Worm (Caenorhabditis elegans): ENCODE data around the gene T16G1.4.

Gene T16G1.4

DNA sequence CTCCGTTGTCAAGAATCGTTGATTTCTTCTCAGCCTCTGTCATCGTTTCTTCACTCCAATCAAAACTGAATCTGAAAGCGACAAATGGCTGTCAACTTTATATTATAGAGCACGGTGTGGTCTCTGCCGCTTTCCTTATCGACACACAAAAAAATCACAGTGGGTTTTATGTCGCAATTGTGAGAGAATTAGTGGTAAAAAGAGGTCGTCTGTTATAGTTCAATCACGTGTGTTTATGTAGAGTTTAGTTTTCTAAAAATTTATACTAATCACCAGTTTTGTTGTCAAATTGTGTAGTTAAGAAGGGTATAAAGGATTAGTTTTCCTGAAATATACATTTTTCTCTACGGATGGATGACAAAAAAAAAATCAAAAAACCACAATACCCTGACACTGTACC lies 6.7 kb downstream of the T16G1.4 start, which contains the start of gene T16G1.7:
TSS of gene T16G1.7 (minus strand) at position 137 of the 400 bp plus-strand sequence.
- TF ChIP-seq unc-86 (tag; optimal IDR thresholded peaks at IDR 0.05) (no peak), elt-4 (tag; optimal IDR thresholded peaks at IDR 0.05) (no peak)

DNA sequence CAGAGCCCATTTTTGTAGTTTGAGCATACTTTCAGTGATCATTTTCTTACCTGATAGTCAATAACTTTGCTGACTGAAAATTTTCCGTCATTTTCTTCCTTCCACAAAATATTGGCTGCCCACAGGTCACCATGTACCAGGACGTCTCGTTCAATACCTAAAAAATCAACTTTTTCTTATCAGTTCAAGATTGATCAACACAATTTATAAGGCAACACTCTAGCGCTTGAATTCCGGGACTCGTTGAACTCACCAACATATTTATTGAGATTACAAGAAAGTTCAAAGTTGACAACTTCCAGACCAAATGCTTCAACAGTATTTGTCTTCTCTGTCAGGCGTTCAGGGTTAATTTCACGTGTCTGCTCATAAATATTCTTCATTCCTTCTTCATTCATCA lies 8.0 kb downstream of the T16G1.4 start:
- no peak for TF ChIP-seq syd-9 (tag; optimal IDR thresholded peaks at IDR 0.05)
- TF ChIP-seq gmeb-2 (tag; optimal IDR thresholded peaks at IDR 0.05) = no peak
- TF ChIP-seq ttx-3 (tag; optimal IDR thresholded peaks at IDR 0.05) = no peak
- no peak for TF ChIP-seq unc-42 (tag; optimal IDR thresholded peaks at IDR 0.05)
- no peak for TF ChIP-seq ceh-45 (GFP tag; IDR thresholded peaks at IDR 0.05)
- TF ChIP-seq ceh-34 (tag; optimal IDR thresholded peaks at IDR 0.05) = no peak
- TF ChIP-seq ceh-2 (tag; optimal IDR thresholded peaks at IDR 0.05) = no peak
- no peak for TF ChIP-seq fkh-6 (tag; optimal IDR thresholded peaks at IDR 0.05)
- no peak for TF ChIP-seq ceh-19 (GFP tag; optimal IDR thresholded peaks at IDR 0.05)
- no peak for TF ChIP-seq odd-2 (tag; optimal IDR thresholded peaks at IDR 0.05)

DNA sequence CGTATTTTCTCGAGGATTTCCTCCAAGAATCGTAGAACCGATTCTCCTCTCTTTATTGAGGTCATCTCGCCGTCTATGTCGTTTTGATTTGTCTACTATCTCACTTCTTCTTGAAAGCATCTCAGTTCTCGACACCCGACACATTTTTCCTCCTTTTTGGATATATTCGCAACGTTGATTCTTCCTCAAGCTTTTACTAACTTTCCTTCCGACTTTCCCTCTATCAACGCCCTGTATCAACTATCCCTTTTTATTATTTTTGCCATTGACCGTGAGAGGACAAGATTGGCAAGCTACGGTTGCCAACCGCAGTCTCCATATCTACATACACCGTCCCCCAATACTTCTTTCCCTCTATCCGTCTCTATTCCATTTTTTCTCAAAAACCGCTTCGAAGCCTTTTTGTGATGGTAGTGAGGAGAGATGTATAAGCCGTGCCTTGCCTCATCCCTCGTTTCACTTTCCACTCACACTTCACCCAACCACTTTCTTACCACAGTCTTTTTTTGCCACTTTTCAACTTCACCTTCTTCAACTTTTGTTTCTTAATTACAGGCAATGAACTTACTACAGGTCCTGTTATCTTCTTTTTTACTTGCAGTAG lies 12.6 kb downstream of the T16G1.4 start, which contains the start of gene T16G1.2:
TSS of gene T16G1.2 (plus strand) at position 554 of the 604 bp plus-strand sequence.
- no peak for TF ChIP-seq ttx-3 (tag; optimal IDR thresholded peaks at IDR 0.05)
- no peak for TF ChIP-seq pqm-1 (tag; optimal IDR thresholded peaks at IDR 0.05)
- TF ChIP-seq ceh-19 (GFP tag; optimal IDR thresholded peaks at IDR 0.05) = no peak
- TF ChIP-seq elt-4 (tag; optimal IDR thresholded peaks at IDR 0.05) = no peak
- TF ChIP-seq elt-2 (tag; optimal IDR thresholded peaks at IDR 0.05) = no peak
- no peak for TF ChIP-seq eyg-1 (tag; optimal IDR thresholded peaks at IDR 0.05)
- no peak for TF ChIP-seq unc-3 (GFP tag; conservative IDR thresholded peaks at IDR 0.05)
- TF ChIP-seq unc-3 (tag; optimal IDR thresholded peaks at IDR 0.05) = no peak
- no peak for TF ChIP-seq K02D7.2 (tag; optimal IDR thresholded peaks at IDR 0.05)
- TF ChIP-seq nhr-232 (tag; optimal IDR thresholded peaks at IDR 0.05) = no peak
- no peak for TF ChIP-seq unc-42 (tag; optimal IDR thresholded peaks at IDR 0.05)
- no peak for TF ChIP-seq ceh-2 (tag; optimal IDR thresholded peaks at IDR 0.05)
- TF ChIP-seq ets-4 (tag; optimal IDR thresholded peaks at IDR 0.05) = no peak

DNA sequence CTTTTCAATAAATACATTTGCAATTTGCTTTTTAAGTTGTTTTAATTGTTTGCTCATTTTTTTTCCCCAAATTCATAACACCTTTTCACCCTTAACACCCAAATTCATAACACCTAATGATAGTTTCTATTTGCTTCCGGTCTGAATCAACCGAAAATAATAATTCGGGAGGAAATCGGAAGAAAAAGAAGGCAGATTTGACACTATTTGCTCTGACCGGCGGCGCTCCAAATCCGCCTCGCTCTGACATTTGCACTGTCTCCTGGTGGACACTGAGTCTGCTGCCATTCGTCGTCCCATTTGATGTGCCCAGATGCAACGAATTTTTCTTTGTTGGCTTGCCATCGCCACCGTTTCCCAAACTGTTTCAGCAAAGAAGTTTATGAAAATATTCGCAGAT lies 17.5 kb downstream of the T16G1.4 start, which contains the start of gene pqn-67:
TSS of gene pqn-67 (plus strand) at position 301 of the 400 bp plus-strand sequence.
- TF ChIP-seq hlh-15 (tag; optimal IDR thresholded peaks at IDR 0.05) (no peak), fkh-6 (tag; optimal IDR thresholded peaks at IDR 0.05) (no peak), pha-4 (tag; optimal IDR thresholded peaks at IDR 0.05) (no peak), che-1 (tag; optimal IDR thresholded peaks at IDR 0.05) (no peak), unc-55 (GFP tag; optimal IDR thresholded peaks at IDR 0.05) (no peak), tbx-2 (tag; optimal IDR thresholded peaks at IDR 0.05) (no peak), ceh-14 (tag; optimal IDR thresholded peaks at IDR 0.05) (no peak), pha-2 (tag; optimal IDR thresholded peaks at IDR 0.05) (no peak), unc-42 (tag; optimal IDR thresholded peaks at IDR 0.05) (no peak), ztf-16 (tag; optimal IDR thresholded peaks at IDR 0.05) (no peak), pros-1 (tag; optimal IDR thresholded peaks at IDR 0.05) (no peak), ceh-48 (tag; optimal IDR thresholded peaks at IDR 0.05) (no peak), ceh-30 (tag; optimal IDR thresholded peaks at IDR 0.05) (no peak), ahr-1 (tag; optimal IDR thresholded peaks at IDR 0.05) (no peak), pag-3 (tag; optimal IDR thresholded peaks at IDR 0.05; ENCODE audit: borderline replicate concordance) (no peak), lin-11 (tag; optimal IDR thresholded peaks at IDR 0.05) (no peak), unc-86 (tag; optimal IDR thresholded peaks at IDR 0.05) (no peak), ref-2 (tag; optimal IDR thresholded peaks at IDR 0.05) (no peak), nhr-11 (tag; optimal IDR thresholded peaks at IDR 0.05) (no peak)

All from whole organism, late embryonic.